Fruit fly (Drosophila melanogaster): ENCODE measurements around the gene CG34313.
A peak's percentile ranks its signal among the peaks of the same experiment; 100 is the strongest.

Gene CG34313

DNA sequence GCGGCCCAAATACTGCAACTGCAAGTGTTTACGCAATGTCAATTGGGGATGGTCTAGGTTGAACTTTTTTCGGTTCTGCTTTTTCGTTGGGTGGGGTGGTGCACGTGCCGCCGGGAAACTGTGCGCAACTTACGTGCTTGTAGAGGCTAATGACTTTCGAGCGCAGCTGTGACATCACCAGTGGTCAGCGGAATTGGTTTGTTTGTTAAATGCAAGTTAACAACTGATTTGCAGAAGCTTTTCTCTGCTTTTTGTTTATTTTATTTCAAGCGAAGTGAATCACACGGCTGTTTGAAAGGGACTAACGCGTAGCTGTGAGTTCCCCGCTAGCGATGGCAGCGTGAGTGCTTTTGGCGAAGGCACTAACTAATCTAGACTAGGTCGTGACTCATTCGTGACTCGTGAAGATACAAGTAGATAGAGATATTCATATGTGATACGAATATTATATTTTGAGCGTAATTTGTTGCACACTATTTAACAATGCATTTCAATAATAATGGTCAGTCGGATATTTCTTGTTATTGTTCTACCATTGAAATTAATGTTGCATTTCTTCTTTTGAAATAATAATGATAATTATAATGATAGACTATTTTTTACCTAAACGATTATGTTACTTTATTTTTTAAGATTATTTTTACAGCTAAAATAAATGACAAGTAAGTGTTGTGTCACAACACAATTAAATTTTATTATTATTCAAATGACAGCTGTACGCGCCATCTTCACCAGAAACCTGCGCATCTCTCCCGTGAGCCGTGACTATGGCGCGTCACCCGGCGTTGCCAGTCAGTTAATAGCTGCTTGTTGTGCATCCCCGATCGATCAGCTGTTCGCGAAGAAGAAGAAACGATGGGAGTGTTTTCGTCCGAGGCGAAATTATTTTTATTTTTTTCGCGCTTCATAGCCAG is 8.6 kb downstream of the CG34313 start, which contains the start of the genes osi and tweek:
TSS of gene osi (minus strand) at position 307 of the 914 bp plus-strand sequence.
TSS of gene tweek (plus strand) at position 831 of the 914 bp plus-strand sequence.
- TF ChIP-seq Clk (GFP tag; optimal IDR thresholded peaks at IDR 0.05) (no peak), Mnt (GFP tag; optimal IDR thresholded peaks at IDR 0.05) (peak; percentile 78), CG7045 (GFP tag; optimal IDR thresholded peaks at IDR 0.05) (peak; percentile 11), tj (GFP tag; optimal IDR thresholded peaks at IDR 0.05) (peak; percentile 1), CG33017 (tag; optimal IDR thresholded peaks at IDR 0.05) (peak; percentile 42), CG14711 (tag; optimal IDR thresholded peaks at IDR 0.05) (no peak), CG11617 (GFP tag; optimal IDR thresholded peaks at IDR 0.05) (peak; percentile 43), CG1620 (GFP tag; optimal IDR thresholded peaks at IDR 0.05) (peak; percentile 58), Hr96 (GFP tag; optimal IDR thresholded peaks at IDR 0.05) (peak; percentile 56), bab1 (GFP tag; optimal IDR thresholded peaks at IDR 0.05) (peak; percentile 8), Crg-1 (GFP tag; optimal IDR thresholded peaks at IDR 0.05) (no peak), toe (GFP tag; optimal IDR thresholded peaks at IDR 0.05) (peak; percentile 75), CG7101 (tag; optimal IDR thresholded peaks at IDR 0.05) (peak; percentile 51), CG12768 (GFP tag; optimal IDR thresholded peaks at IDR 0.05) (peak; percentile 8), pad (GFP tag; optimal IDR thresholded peaks at IDR 0.05) (peak; percentile 68), kay (GFP tag; ENCODE audit: borderline replicate concordance) (peak; percentile 99), CG5204 (GFP tag; optimal IDR thresholded peaks at IDR 0.05) (peak; percentile 82), ovo (GFP tag; optimal IDR thresholded peaks at IDR 0.05) (no peak), cnc (optimal IDR thresholded peaks at IDR 0.05) (no peak)

DNA sequence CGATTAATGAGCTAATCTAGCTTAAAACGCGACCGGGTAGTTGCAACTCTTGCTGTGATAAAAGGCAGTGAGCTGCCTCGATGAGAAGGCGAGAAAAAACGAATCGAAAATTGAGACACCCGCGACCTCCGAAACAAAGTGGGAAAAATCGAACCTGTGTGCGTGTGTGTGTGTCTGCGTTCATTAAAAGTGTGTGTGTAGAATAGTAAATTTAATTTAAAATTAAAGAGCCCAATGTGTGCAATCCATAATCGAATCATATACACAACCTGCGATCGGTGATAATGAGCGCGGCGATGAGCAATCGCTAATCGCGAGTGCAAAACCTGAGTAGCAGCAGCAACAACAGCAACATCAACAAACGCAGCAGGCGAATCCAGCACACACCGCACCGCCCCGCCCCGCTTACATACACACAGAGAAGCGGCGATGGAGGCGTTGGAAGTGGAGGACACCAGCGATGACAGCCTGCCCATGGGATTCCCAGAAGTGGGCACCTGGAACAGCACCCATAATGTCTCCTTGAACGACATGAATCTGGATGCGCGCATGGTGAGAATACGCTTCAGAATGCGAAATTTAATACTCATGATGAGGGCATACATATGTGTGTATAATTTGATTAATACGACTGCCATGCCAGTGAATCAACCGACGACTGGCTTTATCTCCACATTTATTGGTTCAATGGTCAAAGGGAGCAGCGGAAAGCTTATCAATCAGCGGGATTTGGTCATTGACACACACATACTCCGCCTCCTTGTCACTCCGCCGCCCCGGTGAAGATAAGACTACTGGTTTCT is 9.5 kb downstream of the CG34313 start:
- no peak for TF ChIP-seq ovo (GFP tag; optimal IDR thresholded peaks at IDR 0.05)
- TF ChIP-seq kay (GFP tag; ENCODE audit: borderline replicate concordance) = peak; percentile 24
- no peak for TF ChIP-seq Hr96 (GFP tag; optimal IDR thresholded peaks at IDR 0.05)
- TF ChIP-seq CG5204 (GFP tag; optimal IDR thresholded peaks at IDR 0.05) = no peak
- TF ChIP-seq Mnt (GFP tag; optimal IDR thresholded peaks at IDR 0.05) = peak; percentile 45
- TF ChIP-seq CG7101 (tag; optimal IDR thresholded peaks at IDR 0.05) = no peak
- TF ChIP-seq bab1 (GFP tag; optimal IDR thresholded peaks at IDR 0.05) = no peak
- no peak for TF ChIP-seq pad (GFP tag; optimal IDR thresholded peaks at IDR 0.05)
- TF ChIP-seq CG1620 (GFP tag; optimal IDR thresholded peaks at IDR 0.05) = no peak
- TF ChIP-seq Clk (GFP tag; optimal IDR thresholded peaks at IDR 0.05) = no peak
- TF ChIP-seq CG11617 (GFP tag; optimal IDR thresholded peaks at IDR 0.05) = no peak
- peak; percentile 15 for TF ChIP-seq tj (GFP tag; optimal IDR thresholded peaks at IDR 0.05)
- no peak for TF ChIP-seq Crg-1 (GFP tag; optimal IDR thresholded peaks at IDR 0.05)
- no peak for TF ChIP-seq CG33017 (tag; optimal IDR thresholded peaks at IDR 0.05)
- peak in 1 of 2 experiments; percentile 56 for TF ChIP-seq cnc (optimal IDR thresholded peaks at IDR 0.05)
- TF ChIP-seq CG14711 (tag; optimal IDR thresholded peaks at IDR 0.05) = no peak
- no peak for TF ChIP-seq toe (GFP tag; optimal IDR thresholded peaks at IDR 0.05)
- peak; percentile 90 for TF ChIP-seq cic (GFP tag; optimal IDR thresholded peaks at IDR 0.05)
- TF ChIP-seq CG7045 (GFP tag; optimal IDR thresholded peaks at IDR 0.05) = no peak
- no peak for TF ChIP-seq CG12768 (GFP tag; optimal IDR thresholded peaks at IDR 0.05)

DNA sequence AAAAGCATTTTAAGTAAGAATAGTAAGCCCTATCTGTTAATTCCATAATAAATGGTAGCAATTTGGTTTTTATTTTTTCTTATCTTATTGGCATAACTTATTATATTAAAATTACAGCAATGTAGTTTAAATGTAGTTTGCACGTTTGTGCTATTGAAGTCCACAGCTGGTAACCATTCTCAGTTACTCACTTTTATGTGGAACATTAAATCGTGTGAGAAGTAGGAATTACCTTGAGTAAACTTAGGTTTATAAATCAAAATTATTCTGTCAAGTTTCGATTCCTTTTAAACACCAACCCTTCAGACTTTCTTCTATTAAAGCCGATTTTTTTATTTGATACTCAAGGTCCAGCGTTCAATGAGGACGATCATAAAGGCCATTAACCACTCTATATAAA is 10.3 kb downstream of the CG34313 start, which contains the start of gene CG42556:
TSS of gene CG42556 (plus strand) at position 301 of the 400 bp plus-strand sequence.
- TF ChIP-seq Clk (GFP tag; optimal IDR thresholded peaks at IDR 0.05) (no peak), ovo (GFP tag; optimal IDR thresholded peaks at IDR 0.05) (no peak), Hr96 (GFP tag; optimal IDR thresholded peaks at IDR 0.05) (no peak), CG33017 (tag; optimal IDR thresholded peaks at IDR 0.05) (no peak), cic (GFP tag; optimal IDR thresholded peaks at IDR 0.05) (no peak), Crg-1 (GFP tag; optimal IDR thresholded peaks at IDR 0.05) (no peak), kay (GFP tag; ENCODE audit: borderline replicate concordance) (no peak), toe (GFP tag; optimal IDR thresholded peaks at IDR 0.05) (no peak), CG12768 (GFP tag; optimal IDR thresholded peaks at IDR 0.05) (no peak), tj (GFP tag; optimal IDR thresholded peaks at IDR 0.05) (no peak), CG1620 (GFP tag; optimal IDR thresholded peaks at IDR 0.05) (no peak), CG5204 (GFP tag; optimal IDR thresholded peaks at IDR 0.05) (no peak), CG7101 (tag; optimal IDR thresholded peaks at IDR 0.05) (no peak), CG14711 (tag; optimal IDR thresholded peaks at IDR 0.05) (no peak), bab1 (GFP tag; optimal IDR thresholded peaks at IDR 0.05) (no peak), CG7045 (GFP tag; optimal IDR thresholded peaks at IDR 0.05) (no peak), CG11617 (GFP tag; optimal IDR thresholded peaks at IDR 0.05) (no peak), pad (GFP tag; optimal IDR thresholded peaks at IDR 0.05) (no peak), cnc (optimal IDR thresholded peaks at IDR 0.05) (no peak)

DNA sequence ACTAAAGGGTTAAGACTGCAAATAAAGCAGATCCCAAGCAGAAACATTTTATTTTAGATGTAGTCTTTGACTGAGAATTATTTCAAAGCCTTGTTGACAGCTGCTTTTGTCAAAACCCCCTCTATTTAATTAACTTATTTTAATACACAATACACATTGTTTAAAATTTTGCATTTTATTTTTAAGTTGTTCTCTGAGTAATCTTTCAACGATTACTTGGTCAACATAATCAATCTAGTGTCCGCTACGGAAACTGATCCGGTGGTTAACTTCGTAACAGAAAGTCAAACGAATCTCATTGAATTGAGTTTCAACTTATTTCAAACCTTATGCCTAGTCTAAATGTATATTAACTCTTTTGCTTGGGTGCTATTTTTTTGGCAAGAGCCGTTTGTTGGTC is 21.1 kb downstream of the CG34313 start, which contains the start of gene CG31805:
TSS of gene CG31805 (minus strand) at position 101 of the 400 bp plus-strand sequence.
- no peak for TF ChIP-seq CG12768 (GFP tag; optimal IDR thresholded peaks at IDR 0.05)
- TF ChIP-seq CG14711 (tag; optimal IDR thresholded peaks at IDR 0.05) = no peak
- no peak for TF ChIP-seq pad (GFP tag; optimal IDR thresholded peaks at IDR 0.05)
- no peak for TF ChIP-seq tj (GFP tag; optimal IDR thresholded peaks at IDR 0.05)
- TF ChIP-seq CG1620 (GFP tag; optimal IDR thresholded peaks at IDR 0.05) = no peak
- TF ChIP-seq CG7101 (tag; optimal IDR thresholded peaks at IDR 0.05) = no peak
- no peak for TF ChIP-seq CG33017 (tag; optimal IDR thresholded peaks at IDR 0.05)
- no peak for TF ChIP-seq CG5204 (GFP tag; optimal IDR thresholded peaks at IDR 0.05)
- TF ChIP-seq Mnt (GFP tag; optimal IDR thresholded peaks at IDR 0.05) = no peak

DNA sequence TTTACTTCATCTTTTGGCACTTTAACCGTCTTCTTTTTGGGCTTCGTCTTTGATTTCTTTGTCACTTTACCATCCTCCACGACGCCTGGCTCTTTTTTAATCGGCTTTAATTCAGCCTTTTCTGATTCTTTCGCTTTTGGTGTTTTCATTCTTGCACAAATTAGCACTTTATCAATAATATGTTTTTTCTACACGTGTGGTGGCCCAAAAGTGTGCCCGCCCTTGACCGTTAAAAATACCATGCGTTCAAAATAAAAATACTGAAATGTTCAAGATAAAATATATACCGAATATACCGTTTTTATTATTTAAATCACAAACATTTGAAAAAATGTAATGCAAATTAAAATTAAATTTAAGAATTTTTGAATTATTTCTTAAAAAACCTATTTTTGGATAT is 22.7 kb downstream of the CG34313 start, which contains the start of gene CG12288:
TSS of gene CG12288 (minus strand) at position 216 of the 400 bp plus-strand sequence.
- TF ChIP-seq Mnt (GFP tag; optimal IDR thresholded peaks at IDR 0.05) (peak; percentile 34), ovo (GFP tag; optimal IDR thresholded peaks at IDR 0.05) (no peak), CG7045 (GFP tag; optimal IDR thresholded peaks at IDR 0.05) (no peak), cic (GFP tag; optimal IDR thresholded peaks at IDR 0.05) (no peak)
